Fruit fly (Drosophila melanogaster): ENCODE measurements around the gene TP53INP.
A peak's percentile ranks its signal among the peaks of the same experiment; 100 is the strongest.

TP53INP gene

dm6 chr3L:4396372-4396771 is 10.4 kb upstream of the TP53INP start:
- 0 out of 3 replicates have a peak, but pooled peaks have one; percentile 47 for TF ChIP-seq CG2199 (GFP tag; IDR thresholded peaks at IDR 0.05)
- no peak for TF ChIP-seq inv (GFP tag; IDR thresholded peaks at IDR 0.05; ENCODE audit: partially characterized antibody)
- TF ChIP-seq sqz (GFP tag; optimal IDR thresholded peaks at IDR 0.05), result peak; percentile 23
- peak; percentile 14 for TF ChIP-seq cg (GFP tag; optimal IDR thresholded peaks at IDR 0.05)
- no peak for TF ChIP-seq az2 (GFP tag; optimal IDR thresholded peaks at IDR 0.05)
- peak; percentile 18 for TF ChIP-seq abd-A (tag; optimal IDR thresholded peaks at IDR 0.05)
- TF ChIP-seq gt (GFP tag; IDR thresholded peaks at IDR 0.05), result no peak
- TF ChIP-seq Ravus (GFP tag; IDR thresholded peaks at IDR 0.05), result no peak
- peak; percentile 69 for TF ChIP-seq gsb-n (tag; optimal IDR thresholded peaks at IDR 0.05)
- TF ChIP-seq Taf1 (GFP tag; IDR thresholded peaks at IDR 0.05), result no peak
- peak; percentile 97 for TF ChIP-seq oc (tag; optimal IDR thresholded peaks at IDR 0.05)
- TF ChIP-seq psq (GFP tag; optimal IDR thresholded peaks at IDR 0.05), result no peak
- TF ChIP-seq ro (GFP tag; IDR thresholded peaks at IDR 0.05), result no peak
- TF ChIP-seq disco-r (GFP tag; optimal IDR thresholded peaks at IDR 0.05), result no peak
- TF ChIP-seq pfk (GFP tag; optimal IDR thresholded peaks at IDR 0.05), result no peak
- TF ChIP-seq bbx (GFP tag; IDR thresholded peaks at IDR 0.05; ENCODE audit: partially characterized antibody), result no peak
- TF ChIP-seq ci (GFP tag; IDR thresholded peaks at IDR 0.05), result no peak
- peak; percentile 74 for TF ChIP-seq pros (GFP tag; optimal IDR thresholded peaks at IDR 0.05)
- TF ChIP-seq Med (GFP tag), result peak; percentile 11
- no peak for TF ChIP-seq CoRest (tag; optimal IDR thresholded peaks at IDR 0.05)
- peak; percentile 17 for TF ChIP-seq kni (GFP tag; optimal IDR thresholded peaks at IDR 0.05)

dm6 chr3L:4397137-4397536 is 9.6 kb upstream of the TP53INP start:
- TF ChIP-seq CG10654 (GFP tag; optimal IDR thresholded peaks at IDR 0.05) (no peak), CG12391 (tag; optimal IDR thresholded peaks at IDR 0.05) (no peak), trem (tag; optimal IDR thresholded peaks at IDR 0.05) (no peak), inv (GFP tag; IDR thresholded peaks at IDR 0.05; ENCODE audit: partially characterized antibody) (no peak), Atf-2 (GFP tag; optimal IDR thresholded peaks at IDR 0.05) (no peak), Hr78 (GFP tag; optimal IDR thresholded peaks at IDR 0.05) (no peak), kah (GFP tag; optimal IDR thresholded peaks at IDR 0.05) (no peak), sens-2 (GFP tag; IDR thresholded peaks at IDR 0.05) (no peak), cad (GFP tag; optimal IDR thresholded peaks at IDR 0.05) (no peak), Bteb2 (GFP tag; optimal IDR thresholded peaks at IDR 0.05) (no peak)

- TF ChIP-seq bsh (GFP tag; optimal IDR thresholded peaks at IDR 0.05) (peak; percentile 12 to 24), sug (tag; optimal IDR thresholded peaks at IDR 0.05) (no peak)
Observed at dm6 chr3L:4397874-4398273, 8.9 kb upstream of the TP53INP start.

- no peak for TF ChIP-seq cas (GFP tag; IDR thresholded peaks at IDR 0.05)
- peak; percentile 28 for TF ChIP-seq CG17359 (tag; optimal IDR thresholded peaks at IDR 0.05)
- peak; percentile 30 for TF ChIP-seq CG15601 (tag; optimal IDR thresholded peaks at IDR 0.05)
- TF ChIP-seq bsh (GFP tag; optimal IDR thresholded peaks at IDR 0.05), result peak in 1 of 2 experiments; percentile 72
- 0 out of 3 replicates have a peak, but pooled peaks have one; percentile 36 for TF ChIP-seq ci (GFP tag; IDR thresholded peaks at IDR 0.05)
- no peak for TF ChIP-seq BEAF-32 (GFP tag; optimal IDR thresholded peaks at IDR 0.05)
- peak; percentile 40; the same call in 1 of the 2 replicates for TF ChIP-seq CG17328 (GFP tag; IDR thresholded peaks at IDR 0.05)
- TF ChIP-seq CG10274 (GFP tag; optimal IDR thresholded peaks at IDR 0.05), result no peak
- TF ChIP-seq ara (GFP tag; IDR thresholded peaks at IDR 0.05), result peak; percentile 28; the same call in 1 of the 2 replicates
- peak; percentile 47 for TF ChIP-seq ATbp (GFP tag; optimal IDR thresholded peaks at IDR 0.05)
- no peak for TF ChIP-seq Dref (GFP tag; IDR thresholded peaks at IDR 0.05)
- TF ChIP-seq tin (GFP tag; optimal IDR thresholded peaks at IDR 0.05), result no peak
- TF ChIP-seq gem (tag; optimal IDR thresholded peaks at IDR 0.05), result peak; percentile 52
- TF ChIP-seq CG6689 (GFP tag; IDR thresholded peaks at IDR 0.05), result peak; percentile 28; the same call in 1 of the 2 replicates
- peak; percentile 34 for TF ChIP-seq CG2875 (GFP tag; optimal IDR thresholded peaks at IDR 0.05)
- no peak for TF ChIP-seq D (optimal IDR thresholded peaks at IDR 0.05)
- TF ChIP-seq D (GFP tag; optimal IDR thresholded peaks at IDR 0.05), result peak; percentile 28
- peak; percentile 41 for TF ChIP-seq CG1603 (tag; optimal IDR thresholded peaks at IDR 0.05)
Observed at dm6 chr3L:4399905-4400304, 6.8 kb upstream of the TP53INP start.
